Fruit fly (Drosophila melanogaster) S2 (cell line): ENCODE results near the gene Sf3b1.

ENCODE experiments used
- CG8478 ChIP-seq: fragments of >200 bp; optimal IDR thresholded peaks from 2 replicates; lab custom pipeline; 2018
- CTCF ChIP-seq, 2 experiments: fragments of >200 bp; optimal IDR thresholded peaks; 2 replicates each; lab custom pipeline; 2018

DNA sequence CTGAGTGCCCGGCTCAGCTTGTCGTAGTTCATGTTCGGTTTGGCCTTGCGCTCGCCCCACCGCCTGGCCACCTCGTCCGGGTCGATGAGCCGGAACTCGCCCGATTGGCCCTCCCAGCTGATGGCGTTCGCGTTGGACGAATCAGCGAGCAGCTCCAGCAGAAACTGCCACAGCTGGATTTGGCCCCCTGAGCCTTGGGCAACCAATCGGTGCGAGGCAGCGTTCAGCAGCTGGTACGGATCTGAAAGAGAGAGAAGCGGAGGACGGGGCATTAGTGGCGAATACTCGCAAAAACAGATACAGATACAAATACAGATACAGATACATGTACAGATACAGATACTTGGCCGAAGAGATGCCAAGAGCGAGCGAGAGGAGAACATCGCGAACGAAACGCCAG, 20.2 kb upstream of the Sf3b1 start:
- no peak for TF ChIP-seq CTCF (optimal IDR thresholded peaks at IDR 0.05; lab: Kevin White, UChicago)
- TF ChIP-seq CG8478, result no peak
